Worm (Caenorhabditis elegans) whole organism, young adult: ENCODE measurements around the gene ZK596.3.

Experiments used
- K12H6.12 ChIP-seq: fragments of 200-800 bp; sonication (Bioruptor generic); optimal IDR thresholded peaks from 2 replicates; lab custom pipeline; 2018; ENCODE audit warnings: mild to moderate bottlenecking, missing genetic modification characterization, missing compliant biosample characterization
- ama-1 ChIP-seq, 3 experiments: fragments of 150-350 bp in 1 of 3; sonication (generic microtip) in 2 of 3; optimal IDR thresholded peaks; 2 replicates each; lab custom pipeline; 2014 to 2018; ENCODE audit warnings: missing biosample characterization in 2 of 3, missing genetic modification characterization in 2 of 3, missing genetic modification reagents in 2 of 3
- cebp-1 ChIP-seq, 2 experiments: fragments of 200-800 bp in 1 of 2; sonication (Bioruptor generic) in 1 of 2; sonication (generic microtip) in 1 of 2; IDR thresholded peaks in 1 of 2; optimal IDR thresholded peaks in 1 of 2; 2 replicates each; pipeline versions ENCODE4 v1.3.6 to Lab custom; 2017 to 2022; ENCODE audit warnings: missing compliant biosample characterization in 2 of 2, missing genetic modification characterization in 2 of 2, mild to moderate bottlenecking in 1 of 2, missing genetic modification reagents in 1 of 2, moderate library complexity in 1 of 2
- dpl-1 ChIP-seq: fragments of 150-350 bp; optimal IDR thresholded peaks from 2 replicates; lab custom pipeline; 2014; ENCODE audit warnings: missing biosample characterization, missing genetic modification reagents, missing genetic modification characterization
- madf-3 ChIP-seq: fragments of 200-800 bp; sonication (Bioruptor generic); IDR thresholded peaks from 2 replicates; pipeline ENCODE4 v1.3.6; 2022; ENCODE audit warnings: missing genetic modification reagents, missing genetic modification characterization, missing compliant biosample characterization
- mcd-1 ChIP-seq: fragments of 200-800 bp; sonication (Bioruptor generic); IDR thresholded peaks from 2 replicates; pipeline ENCODE4 v1.3.6; 2022; ENCODE audit warnings: missing genetic modification reagents, missing genetic modification characterization, missing compliant biosample characterization
- snpc-4 ChIP-seq, 5 experiments: fragments of 150-350 bp in 1 of 5; sonication (generic microtip) in 4 of 5; optimal IDR thresholded peaks; 2 replicates each; lab custom pipeline; 2014 to 2018; ENCODE audit warnings: missing genetic modification characterization in 5 of 5, missing biosample characterization in 3 of 5, antibody characterized with exemption in 2 of 5, mild to moderate bottlenecking in 2 of 5, missing compliant biosample characterization in 2 of 5, missing genotype in 2 of 5, moderate library complexity in 2 of 5, missing genetic modification reagents in 1 of 5
- unc-62 ChIP-seq: fragments of 150-350 bp; optimal IDR thresholded peaks from 2 replicates; lab custom pipeline; 2014; ENCODE audit warnings: missing biosample characterization, missing genetic modification reagents, missing genetic modification characterization

DNA sequence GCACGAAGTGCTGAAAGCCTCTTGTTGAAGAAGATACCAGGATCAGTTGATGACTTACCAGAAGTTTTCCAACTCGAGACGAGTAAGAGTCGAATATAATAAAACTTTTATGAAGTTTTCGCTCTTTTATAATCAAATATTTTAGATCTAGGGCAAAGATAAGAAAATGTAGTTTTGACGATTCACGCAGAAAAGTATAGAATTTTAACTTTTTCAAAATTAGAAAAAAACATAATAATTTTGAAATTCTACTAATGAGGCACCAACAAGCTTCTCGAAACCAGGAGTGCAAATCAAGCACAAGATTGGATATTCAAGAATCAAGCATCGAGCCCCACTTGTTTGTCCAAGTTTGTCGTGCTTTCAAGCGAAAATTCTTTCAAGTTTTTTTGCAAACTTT lies 44.6 kb upstream of the ZK596.3 start, which contains the start of gene Y69E1A.1:
- TF ChIP-seq snpc-4 (GFP tag; optimal IDR thresholded peaks at IDR 0.05; lab: Kevin White, UChicago) (no peak), snpc-4 (tag; optimal IDR thresholded peaks at IDR 0.05; lab: Kevin White, UChicago) (no peak), unc-62 (GFP tag; lab: Kevin White, UChicago) (no peak), madf-3 (no peak), K12H6.12 (no peak), dpl-1 (no peak), ama-1 (optimal IDR thresholded peaks at IDR 0.05; lab: Kevin White, UChicago) (no peak), ama-1 (GFP tag; optimal IDR thresholded peaks at IDR 0.05; lab: Kevin White, UChicago) (no peak), mcd-1 (GFP tag; lab: Robert Waterston, UW) (no peak), cebp-1 (GFP tag; IDR thresholded peaks at IDR 0.05; lab: Robert Waterston, UW) (no peak), cebp-1 (tag; optimal IDR thresholded peaks at IDR 0.05; lab: Kevin White, UChicago) (no peak)
